Fruit fly (Drosophila melanogaster): Measurements from ENCODE around the gene Fntb.
A peak's percentile ranks its signal among the peaks of the same experiment; 100 is the strongest.

The Fntb gene

dm6 chr3R:16423323-16423722, 9.5 kb upstream of the Fntb start (continued):
- TF ChIP-seq dimm (GFP tag; IDR thresholded peaks at IDR 0.05) (no peak), Abd-B (GFP tag; optimal IDR thresholded peaks at IDR 0.05) (no peak), jigr1 (GFP tag; IDR thresholded peaks at IDR 0.05) (no peak), twi (tag; optimal IDR thresholded peaks at IDR 0.05) (peak; percentile 10), CG2712 (tag; optimal IDR thresholded peaks at IDR 0.05) (no peak)

DNA sequence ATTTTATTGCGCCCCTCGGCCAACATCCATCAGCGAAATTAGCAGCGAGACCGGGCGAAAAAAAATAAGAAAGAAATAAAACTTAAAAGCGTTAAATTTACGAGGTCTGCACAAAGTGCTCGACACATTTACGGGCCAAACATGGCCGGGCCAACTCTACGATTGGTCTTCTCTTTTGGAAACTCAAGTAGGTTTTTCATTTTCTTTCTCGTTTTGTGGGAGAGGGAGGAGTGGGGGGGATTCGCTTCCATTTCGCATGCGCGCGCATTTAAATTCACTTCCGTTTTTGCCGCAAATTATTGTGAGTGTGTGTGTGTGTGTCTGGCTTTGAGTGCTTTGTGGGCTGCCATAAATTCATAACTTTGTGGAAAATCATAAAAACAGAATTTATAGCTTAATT, 5.3 kb upstream of the Fntb start:
- TF ChIP-seq Nf-YB (GFP tag; optimal IDR thresholded peaks at IDR 0.05) (peak; percentile 81), sens (GFP tag) (peak; percentile 7), CG8944 (GFP tag; optimal IDR thresholded peaks at IDR 0.05) (no peak), z (GFP tag; IDR thresholded peaks at IDR 0.05) (peak; percentile 78), ase (GFP tag; IDR thresholded peaks at IDR 0.05) (no peak), Doc2 (GFP tag; IDR thresholded peaks at IDR 0.05) (no peak), crol (GFP tag; IDR thresholded peaks at IDR 0.05) (peak; percentile 31; the same call in 1 of the 2 replicates), Nf-YC (tag; optimal IDR thresholded peaks at IDR 0.05) (peak; percentile 84), ewg (GFP tag; optimal IDR thresholded peaks at IDR 0.05) (peak; percentile 84), Med (GFP tag) (no peak)

DNA sequence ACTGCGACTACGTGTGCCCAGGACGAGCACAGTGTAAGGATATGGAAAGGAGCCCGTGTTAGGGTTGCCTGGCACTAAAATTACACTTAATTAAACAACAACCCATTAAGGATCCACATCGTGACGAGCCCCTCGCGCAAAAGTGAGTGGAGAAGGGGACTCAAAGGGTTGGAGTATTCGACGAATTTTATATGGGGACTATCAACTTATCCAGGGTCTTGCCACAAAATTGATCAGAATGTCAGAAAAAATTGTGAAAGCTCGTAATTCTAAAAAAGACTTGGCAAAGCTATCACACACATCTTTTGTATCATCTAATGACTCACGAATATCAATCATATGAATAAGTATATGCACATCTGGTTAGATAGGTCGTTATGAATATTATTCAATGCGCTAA, 2.4 kb upstream of the Fntb start, which contains the start of gene CG31279:
Gene CG31279, plus strand, starts transcription at position 301 of the 400 bp plus-strand sequence.
- TF ChIP-seq lilli (GFP tag; optimal IDR thresholded peaks at IDR 0.05) = no peak
- no peak for TF ChIP-seq MESR4 (GFP tag; optimal IDR thresholded peaks at IDR 0.05)
- TF ChIP-seq Hey (tag; optimal IDR thresholded peaks at IDR 0.05) = no peak

DNA sequence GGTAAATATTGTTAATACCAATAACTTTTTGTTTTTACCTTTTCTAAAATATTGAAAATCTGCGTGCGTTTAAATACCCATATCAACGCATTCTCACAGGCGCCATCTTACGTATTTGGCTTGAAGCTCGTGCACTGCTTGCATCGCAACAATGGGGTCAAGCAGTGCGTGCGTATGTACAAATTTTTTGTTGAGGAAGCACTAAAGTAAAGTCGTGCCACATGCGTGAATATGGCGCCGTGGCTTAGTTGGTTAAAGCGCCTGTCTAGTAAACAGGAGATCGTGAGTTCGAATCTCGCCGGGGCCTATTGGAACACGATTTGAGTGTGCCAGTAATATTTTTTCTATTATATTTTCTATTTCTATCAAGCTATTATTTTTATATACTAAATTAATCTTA, 1.1 kb upstream of the Fntb start:
- TF ChIP-seq zfh1 (GFP tag; IDR thresholded peaks at IDR 0.05) = peak; percentile 63; the same call in 2 of the 3 replicates
- no peak; the same call in 1 of the 2 replicates for TF ChIP-seq CG17612 (GFP tag; IDR thresholded peaks at IDR 0.05)
- TF ChIP-seq Dad (GFP tag; optimal IDR thresholded peaks at IDR 0.05) = peak; percentile 38
- TF ChIP-seq Nf-YC (tag; optimal IDR thresholded peaks at IDR 0.05) = peak; percentile 33
- no peak for TF ChIP-seq CG7745 (tag; optimal IDR thresholded peaks at IDR 0.05)
- TF ChIP-seq CG33213 (GFP tag; optimal IDR thresholded peaks at IDR 0.05) = peak; percentile 62
- TF ChIP-seq CG12071 (GFP tag; optimal IDR thresholded peaks at IDR 0.05) = peak; percentile 26
- TF ChIP-seq Mrtf (GFP tag; IDR thresholded peaks at IDR 0.05) = no peak; the same call in 2 of the 3 replicates
- TF ChIP-seq pfk (GFP tag; optimal IDR thresholded peaks at IDR 0.05) = no peak
- TF ChIP-seq CG1233 (GFP tag; optimal IDR thresholded peaks at IDR 0.05) = peak; percentile 25
- TF ChIP-seq CG17361 (GFP tag; IDR thresholded peaks at IDR 0.05) = no peak
- peak; percentile 47 for TF ChIP-seq CG6765 (GFP tag; optimal IDR thresholded peaks at IDR 0.05)
- TF ChIP-seq Ets65A (GFP tag) = peak; percentile 94
- TF ChIP-seq Sox102F (GFP tag; optimal IDR thresholded peaks at IDR 0.05) = peak; percentile 46
- no peak for TF ChIP-seq E2f1 (GFP tag; IDR thresholded peaks at IDR 0.05)
- TF ChIP-seq CG31441 (GFP tag; IDR thresholded peaks at IDR 0.05) = no peak; the same call in 1 of the 2 replicates
- peak; percentile 80 for TF ChIP-seq Rfx (GFP tag; IDR thresholded peaks at IDR 0.05)
- peak; percentile 21; the same call in 1 of the 3 replicates for TF ChIP-seq zen2 (GFP tag; IDR thresholded peaks at IDR 0.05; ENCODE audit: partially characterized antibody)
- no peak for TF ChIP-seq CG9609 (GFP tag; optimal IDR thresholded peaks at IDR 0.05)
- peak; percentile 50 for TF ChIP-seq Antp (GFP tag; optimal IDR thresholded peaks at IDR 0.05)
- peak; percentile 87 for TF ChIP-seq CG11456 (GFP tag; IDR thresholded peaks at IDR 0.05)
- no peak for TF ChIP-seq CG8388 (GFP tag; optimal IDR thresholded peaks at IDR 0.05)
- TF ChIP-seq CG3995 (GFP tag; optimal IDR thresholded peaks at IDR 0.05) = no peak
- peak; percentile 78; the same call in 2 of the 3 replicates for TF ChIP-seq ci (GFP tag; IDR thresholded peaks at IDR 0.05)
- no peak for TF ChIP-seq Poxn (GFP tag; IDR thresholded peaks at IDR 0.05)
- TF ChIP-seq Tbp (GFP tag; optimal IDR thresholded peaks at IDR 0.05) = no peak
- TF ChIP-seq CG3407 (GFP tag; optimal IDR thresholded peaks at IDR 0.05) = peak; percentile 1
- TF ChIP-seq gcm2 (GFP tag; optimal IDR thresholded peaks at IDR 0.05) = no peak
- TF ChIP-seq CG15696 (tag; optimal IDR thresholded peaks at IDR 0.05) = peak; percentile 25
- no peak for TF ChIP-seq CG12299 (tag; optimal IDR thresholded peaks at IDR 0.05)
- peak; percentile 30 for TF ChIP-seq CG13424 (tag; optimal IDR thresholded peaks at IDR 0.05)

Measured in whole organism, embryonic.